Worm (Caenorhabditis elegans): ENCODE measurements around the gene idpp-16.

Gene idpp-16

ce11 chrV:11624954-11625353 lies 18.6 kb upstream of the idpp-16 start:
- TF ChIP-seq ces-1 (GFP tag; optimal IDR thresholded peaks at IDR 0.05) (peak; percentile 4), unc-120 (tag; optimal IDR thresholded peaks at IDR 0.05; ENCODE audit: poor library complexity, severe bottlenecking) (no peak), blmp-1 (tag; optimal IDR thresholded peaks at IDR 0.05) (no peak)

DNA sequence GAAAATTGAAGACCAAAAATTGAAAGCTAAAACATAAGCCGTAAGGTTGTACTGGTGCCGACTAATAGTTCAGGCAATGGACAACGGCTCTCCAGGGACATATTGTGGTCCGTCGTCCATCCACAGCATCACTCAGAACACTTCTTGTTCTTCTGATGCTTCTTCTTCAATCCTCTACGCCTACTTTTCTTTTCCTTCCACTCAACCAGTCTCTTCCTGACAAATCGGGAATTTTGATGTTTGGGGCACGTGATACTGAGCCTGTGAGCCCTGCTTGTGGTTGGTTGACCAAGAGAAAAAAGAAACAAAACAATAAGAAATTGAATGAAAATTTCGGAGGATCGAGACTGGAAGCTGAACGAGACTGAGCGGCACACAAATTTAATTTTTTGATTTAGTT lies 15.0 kb upstream of the idpp-16 start:
- no peak for TF ChIP-seq nhr-28 (tag; optimal IDR thresholded peaks at IDR 0.05)
- TF ChIP-seq lsy-2 (tag; optimal IDR thresholded peaks at IDR 0.05): no peak
- TF ChIP-seq mep-1 (tag; optimal IDR thresholded peaks at IDR 0.05): no peak
- no peak for TF ChIP-seq flh-1 (GFP tag; optimal IDR thresholded peaks at IDR 0.05)
- no peak for TF ChIP-seq unc-62 (GFP tag; optimal IDR thresholded peaks at IDR 0.05)

DNA sequence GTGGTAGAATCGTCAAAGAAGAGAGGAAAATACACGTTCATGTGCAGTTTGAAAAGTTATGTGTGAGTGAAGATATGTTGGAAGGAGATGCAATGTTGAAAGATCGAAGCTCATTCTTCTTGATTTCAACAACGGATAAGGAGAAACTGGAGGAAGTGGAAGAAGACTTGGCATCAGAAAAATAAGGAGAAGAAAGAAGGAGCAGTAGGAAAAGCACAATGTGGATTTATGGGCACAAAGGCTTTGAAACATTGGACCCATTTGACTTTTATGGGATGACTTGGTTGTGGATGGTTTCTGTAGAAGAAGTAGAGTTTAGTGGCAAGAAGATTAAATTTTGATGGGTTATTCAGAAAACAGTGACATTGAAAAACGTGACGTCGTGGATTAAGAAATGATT lies 13.8 kb upstream of the idpp-16 start:
- TF ChIP-seq flh-1 (GFP tag; optimal IDR thresholded peaks at IDR 0.05) (no peak), mls-2 (tag; optimal IDR thresholded peaks at IDR 0.05) (no peak), unc-120 (tag; optimal IDR thresholded peaks at IDR 0.05; ENCODE audit: poor library complexity, severe bottlenecking) (no peak), cnd-1 (tag; optimal IDR thresholded peaks at IDR 0.05) (no peak), snpc-4 (tag; optimal IDR thresholded peaks at IDR 0.05) (no peak), blmp-1 (tag; optimal IDR thresholded peaks at IDR 0.05) (no peak), ztf-11 (tag; optimal IDR thresholded peaks at IDR 0.05) (no peak)

ce11 chrV:11618173-11618572 lies 11.8 kb upstream of the idpp-16 start, which contains the start of gene glb-15:
glb-15 (minus strand) TSS chrV:11618273.
- TF ChIP-seq ces-1 (GFP tag; optimal IDR thresholded peaks at IDR 0.05) (no peak), mep-1 (tag; optimal IDR thresholded peaks at IDR 0.05) (no peak), mls-2 (tag; optimal IDR thresholded peaks at IDR 0.05) (no peak), lsy-2 (tag; optimal IDR thresholded peaks at IDR 0.05) (no peak), nhr-12 (tag; optimal IDR thresholded peaks at IDR 0.05) (no peak), tbx-8 (GFP tag; optimal IDR thresholded peaks at IDR 0.05) (no peak), blmp-1 (tag; optimal IDR thresholded peaks at IDR 0.05) (no peak), ztf-11 (tag; optimal IDR thresholded peaks at IDR 0.05) (no peak), lin-13 (tag; optimal IDR thresholded peaks at IDR 0.05) (no peak), lin-32 (GFP tag; optimal IDR thresholded peaks at IDR 0.05) (no peak), zip-8 (tag; optimal IDR thresholded peaks at IDR 0.05) (no peak), ceh-39 (tag; optimal IDR thresholded peaks at IDR 0.05) (no peak), unc-62 (GFP tag; optimal IDR thresholded peaks at IDR 0.05) (no peak)

ce11 chrV:11616813-11617212 lies 10.5 kb upstream of the idpp-16 start:
- TF ChIP-seq nhr-2 (tag; optimal IDR thresholded peaks at IDR 0.05): no peak

DNA sequence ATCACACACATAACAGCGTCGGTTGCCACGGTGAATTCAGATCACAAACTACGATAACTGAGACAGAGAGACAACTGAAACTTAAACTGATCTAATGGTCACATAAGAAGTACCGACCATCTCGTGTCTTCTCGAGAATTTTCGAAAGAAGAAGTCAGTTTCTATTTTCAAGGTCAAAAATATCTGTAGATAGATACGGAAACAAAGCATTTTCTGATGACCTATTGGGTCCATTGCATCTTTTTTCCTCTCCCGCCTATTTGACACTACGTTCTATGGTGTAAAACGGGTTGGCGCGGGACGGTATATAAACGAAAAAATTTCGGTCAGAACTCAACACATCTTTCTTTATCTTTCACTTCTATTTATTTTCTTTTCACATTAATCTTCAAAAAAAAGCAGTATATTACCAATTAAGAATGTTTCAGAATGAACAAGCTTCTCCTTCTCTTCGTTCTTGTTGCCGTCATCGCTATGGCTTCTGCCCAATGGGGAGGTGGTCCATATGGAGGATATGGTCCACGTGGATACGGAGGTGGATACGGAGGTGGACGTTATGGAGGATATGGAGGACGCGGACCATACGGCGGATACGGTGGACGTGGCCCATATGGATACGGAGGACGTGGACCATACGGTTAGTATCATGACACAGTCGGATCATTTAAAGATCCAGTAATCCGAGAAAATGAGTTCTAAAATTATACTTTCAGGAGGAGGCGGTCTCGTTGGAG lies 9.8 kb upstream of the idpp-16 start, which contains the start of gene nlp-24:
TSS of gene nlp-24 (plus strand) at position 429 of the 734 bp plus-strand sequence.
- no peak for TF ChIP-seq lin-13 (tag; optimal IDR thresholded peaks at IDR 0.05)

DNA sequence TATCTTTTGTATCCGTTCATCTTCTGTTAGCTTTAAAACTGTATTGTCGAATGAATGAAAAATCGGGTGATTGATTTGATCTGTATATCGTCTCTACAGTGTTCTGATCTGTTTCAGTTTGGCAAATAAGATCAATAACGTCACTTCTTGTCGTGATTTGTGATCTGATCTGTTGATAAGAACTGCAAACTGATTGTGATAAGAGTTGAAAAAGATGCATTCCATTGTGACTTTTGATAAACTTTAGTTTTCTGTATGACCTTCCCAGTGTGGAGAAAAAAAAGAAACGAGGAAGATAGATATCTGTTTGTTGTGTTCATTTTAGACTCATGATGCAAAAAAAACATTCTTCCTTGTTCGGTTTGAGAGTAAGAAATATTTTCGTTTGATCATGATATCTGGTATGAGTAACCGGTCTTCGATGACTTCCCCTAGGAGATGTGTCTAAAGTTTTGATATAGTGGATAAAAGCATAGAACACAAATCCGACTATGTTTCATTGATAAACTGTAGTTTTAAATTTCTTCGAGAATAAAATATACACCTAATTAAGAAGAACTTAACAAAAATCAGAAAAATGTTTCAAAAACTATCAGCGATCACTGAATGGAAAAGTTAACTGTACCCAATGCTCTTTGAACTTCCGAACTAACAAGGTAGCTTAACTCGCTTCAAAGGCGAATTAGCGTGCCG lies 8.6 kb upstream of the idpp-16 start:
- TF ChIP-seq sptf-1 (tag; optimal IDR thresholded peaks at IDR 0.05): no peak
- peak; percentile 67 for TF ChIP-seq elt-1 (tag; optimal IDR thresholded peaks at IDR 0.05; ENCODE audit: borderline replicate concordance, insufficient read depth)

DNA sequence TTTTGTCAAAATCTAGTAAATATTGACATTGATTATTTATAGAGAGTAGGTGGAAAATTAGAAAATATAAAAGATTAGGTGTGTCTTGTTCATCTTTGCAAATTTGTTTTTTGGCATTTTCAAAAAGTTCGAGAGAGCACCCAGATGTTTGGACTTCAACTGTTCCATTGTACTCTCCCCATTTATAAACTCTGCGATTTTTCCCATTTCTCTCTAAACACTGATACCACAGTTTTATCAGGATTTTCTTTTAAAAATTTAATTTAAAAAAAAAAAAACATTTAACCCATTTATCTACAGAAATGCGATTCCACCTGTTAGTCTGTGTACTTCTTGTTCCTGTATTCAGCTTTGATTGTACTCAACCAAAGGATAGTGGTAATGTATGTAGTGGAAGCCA lies 6.7 kb upstream of the idpp-16 start, which contains the start of gene tag-290:
TSS of gene tag-290 (plus strand) at position 301 of the 400 bp plus-strand sequence.
- TF ChIP-seq cnd-1 (tag; optimal IDR thresholded peaks at IDR 0.05) (no peak), nhr-12 (tag; optimal IDR thresholded peaks at IDR 0.05) (no peak), mab-5 (tag; optimal IDR thresholded peaks at IDR 0.05) (no peak), drap-1 (GFP tag; optimal IDR thresholded peaks at IDR 0.05) (no peak), bed-3 (GFP tag; optimal IDR thresholded peaks at IDR 0.05) (no peak), sptf-1 (tag; optimal IDR thresholded peaks at IDR 0.05) (no peak), lin-13 (tag; optimal IDR thresholded peaks at IDR 0.05) (no peak), ceh-43 (GFP tag; optimal IDR thresholded peaks at IDR 0.05) (no peak), pha-4 (tag; optimal IDR thresholded peaks at IDR 0.05) (no peak), M03D4.4 (tag; optimal IDR thresholded peaks at IDR 0.05) (no peak), flh-1 (GFP tag; optimal IDR thresholded peaks at IDR 0.05) (no peak), ztf-11 (tag; optimal IDR thresholded peaks at IDR 0.05) (no peak), zip-8 (tag; optimal IDR thresholded peaks at IDR 0.05) (no peak), blmp-1 (tag; optimal IDR thresholded peaks at IDR 0.05) (no peak), nhr-76 (tag; optimal IDR thresholded peaks at IDR 0.05) (no peak)
